Fruit fly (Drosophila melanogaster): ENCODE measurements around the gene CG31253.

Gene CG31253

dm6 chr3R:27937752-27938694 lies 22.4 kb downstream of the CG31253 start, which contains the start of the genes NSD and BOD1 (continued):
- TF ChIP-seq dpn (GFP tag; optimal IDR thresholded peaks at IDR 0.05) (peak in 1 of 2 experiments; percentile 47), knrl (GFP tag; IDR thresholded peaks at IDR 0.05; ENCODE audit: partially characterized antibody) (peak; percentile 93), CG14050 (GFP tag; IDR thresholded peaks at IDR 0.05) (peak; percentile 43; the same call in 2 of the 3 replicates), ems (GFP tag; optimal IDR thresholded peaks at IDR 0.05) (no peak), CG31441 (GFP tag; IDR thresholded peaks at IDR 0.05) (no peak; the same call in 1 of the 2 replicates), Myb (GFP tag; optimal IDR thresholded peaks at IDR 0.05) (peak; percentile 44), CG3065 (GFP tag; optimal IDR thresholded peaks at IDR 0.05) (no peak), ase (GFP tag; IDR thresholded peaks at IDR 0.05) (peak; percentile 74), BEAF-32 (GFP tag; optimal IDR thresholded peaks at IDR 0.05) (peak; percentile 84), Stat92E (GFP tag; optimal IDR thresholded peaks at IDR 0.05) (no peak), chm (GFP tag; IDR thresholded peaks at IDR 0.05) (no peak), pros (GFP tag; optimal IDR thresholded peaks at IDR 0.05) (no peak), inv (GFP tag; IDR thresholded peaks at IDR 0.05; ENCODE audit: partially characterized antibody) (peak; percentile 96), corto (GFP tag; optimal IDR thresholded peaks at IDR 0.05) (no peak), Bgb (GFP tag; IDR thresholded peaks at IDR 0.05; ENCODE audit: partially characterized antibody) (peak; percentile 98), pita (GFP tag; optimal IDR thresholded peaks at IDR 0.05) (peak; percentile 43), CG11398 (GFP tag; optimal IDR thresholded peaks at IDR 0.05) (no peak), Oli (tag; optimal IDR thresholded peaks at IDR 0.05) (peak; percentile 58), Usf (GFP tag; optimal IDR thresholded peaks at IDR 0.05) (peak; percentile 41), chn (GFP tag; optimal IDR thresholded peaks at IDR 0.05) (no peak), gsb-n (tag; optimal IDR thresholded peaks at IDR 0.05) (no peak), jumu (GFP tag; optimal IDR thresholded peaks at IDR 0.05) (peak; percentile 6), CG7745 (tag; optimal IDR thresholded peaks at IDR 0.05) (no peak), vvl (GFP tag; IDR thresholded peaks at IDR 0.05) (peak; percentile 79), sim (GFP tag; IDR thresholded peaks at IDR 0.05) (no peak), Camta (GFP tag; optimal IDR thresholded peaks at IDR 0.05) (no peak), CoRest (tag; optimal IDR thresholded peaks at IDR 0.05) (peak; percentile 61), CG7928 (GFP tag; optimal IDR thresholded peaks at IDR 0.05) (peak; percentile 1), Lhr (GFP tag; optimal IDR thresholded peaks at IDR 0.05) (no peak), CG1832 (GFP tag; optimal IDR thresholded peaks at IDR 0.05) (no peak), CG12219 (GFP tag; optimal IDR thresholded peaks at IDR 0.05) (no peak), slp2 (GFP tag; optimal IDR thresholded peaks at IDR 0.05) (no peak), fd3F (GFP tag; optimal IDR thresholded peaks at IDR 0.05) (no peak), CG6765 (GFP tag; optimal IDR thresholded peaks at IDR 0.05) (no peak), Fer1 (GFP tag; optimal IDR thresholded peaks at IDR 0.05) (peak; percentile 1), CG9215 (GFP tag; IDR thresholded peaks at IDR 0.05) (peak; percentile 63), hkb (optimal IDR thresholded peaks at IDR 0.05) (no peak), hkb (GFP tag; IDR thresholded peaks at IDR 0.05) (no peak), Dek (tag; optimal IDR thresholded peaks at IDR 0.05) (peak; percentile 39), cad (GFP tag; optimal IDR thresholded peaks at IDR 0.05) (no peak), CG12071 (GFP tag; optimal IDR thresholded peaks at IDR 0.05) (no peak), mld (GFP tag; IDR thresholded peaks at IDR 0.05; ENCODE audit: partially characterized antibody) (peak; percentile 95), Hr51 (GFP tag; optimal IDR thresholded peaks at IDR 0.05) (no peak), CG31365 (tag; optimal IDR thresholded peaks at IDR 0.05) (no peak), CG18476 (GFP tag; optimal IDR thresholded peaks at IDR 0.05) (no peak), ap (GFP tag; IDR thresholded peaks at IDR 0.05) (no peak), HHEX (GFP tag; optimal IDR thresholded peaks at IDR 0.05) (peak; percentile 28), gcm2 (GFP tag; optimal IDR thresholded peaks at IDR 0.05) (no peak)
